Worm (Caenorhabditis elegans): ENCODE data around the gene Y53F4B.12.

ce11 chrII:15018923-15019322, at the start of gene Y53F4B.12:
- TF ChIP-seq nhr-77 (tag; optimal IDR thresholded peaks at IDR 0.05) (no peak), lin-13 (GFP tag; optimal IDR thresholded peaks at IDR 0.05) (no peak), mdl-1 (tag; optimal IDR thresholded peaks at IDR 0.05) (no peak), lin-15B (tag; optimal IDR thresholded peaks at IDR 0.05) (no peak), nhr-11 (tag; optimal IDR thresholded peaks at IDR 0.05) (no peak), alr-1 (tag; optimal IDR thresholded peaks at IDR 0.05; ENCODE audit: borderline replicate concordance) (no peak), jun-1 (tag; optimal IDR thresholded peaks at IDR 0.05) (no peak), ztf-4 (tag; optimal IDR thresholded peaks at IDR 0.05) (no peak), F16B12.6 (tag; optimal IDR thresholded peaks at IDR 0.05) (no peak), fos-1 (tag; optimal IDR thresholded peaks at IDR 0.05) (no peak), efl-1 (optimal IDR thresholded peaks at IDR 0.05) (no peak), efl-1 (GFP tag; optimal IDR thresholded peaks at IDR 0.05 in 1 of 2) (no peak), nhr-20 (tag; optimal IDR thresholded peaks at IDR 0.05) (no peak), elt-3 (tag; optimal IDR thresholded peaks at IDR 0.05) (no peak), egl-27 (tag; optimal IDR thresholded peaks at IDR 0.05) (no peak)

Measured in whole organism, L1 larva.